Fruit fly (Drosophila melanogaster): ENCODE results near the gene Cyp4ac1.

Gene Cyp4ac1

DNA sequence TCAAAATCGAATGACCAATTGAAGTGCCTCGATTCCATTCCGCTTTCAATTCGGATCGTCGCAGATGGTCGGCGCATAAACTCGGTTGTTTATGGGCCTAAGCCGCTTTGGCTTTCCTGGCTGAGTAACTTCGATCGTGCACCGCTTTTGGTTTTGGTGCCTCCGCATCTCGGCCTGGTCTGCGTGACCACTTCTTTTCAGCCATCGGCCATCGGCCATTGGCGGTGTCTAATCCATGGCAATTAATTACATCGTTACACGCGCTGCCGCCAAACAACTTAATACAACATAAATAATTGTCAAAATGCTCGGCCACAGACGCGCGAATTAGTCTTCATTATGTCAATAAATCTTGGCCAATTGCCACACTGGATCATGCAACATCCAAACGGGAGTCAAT, 3.5 kb upstream of the Cyp4ac1 start:
- TF ChIP-seq dmrt93B (GFP tag; optimal IDR thresholded peaks at IDR 0.05) (no peak), N (GFP tag; optimal IDR thresholded peaks at IDR 0.05) (no peak), br (GFP tag; optimal IDR thresholded peaks at IDR 0.05) (no peak), Jra (GFP tag; optimal IDR thresholded peaks at IDR 0.05) (no peak), jim (GFP tag; optimal IDR thresholded peaks at IDR 0.05) (no peak), Myc (optimal IDR thresholded peaks at IDR 0.05) (no peak), sv (GFP tag; optimal IDR thresholded peaks at IDR 0.05) (no peak), foxo (GFP tag; optimal IDR thresholded peaks at IDR 0.05) (no peak), Sp1 (GFP tag; optimal IDR thresholded peaks at IDR 0.05) (no peak), CG32264 (GFP tag; optimal IDR thresholded peaks at IDR 0.05) (no peak), GATAd (GFP tag; optimal IDR thresholded peaks at IDR 0.05) (no peak), CG9705 (GFP tag; optimal IDR thresholded peaks at IDR 0.05) (no peak)

dm6 chr2L:5261223-5261984, 2.4 kb upstream of the Cyp4ac1 start:
- peak; percentile 86 for TF ChIP-seq psq (GFP tag; optimal IDR thresholded peaks at IDR 0.05)
- TF ChIP-seq Hr78 (GFP tag; optimal IDR thresholded peaks at IDR 0.05), result no peak
- peak; percentile 85 for TF ChIP-seq ey (GFP tag; optimal IDR thresholded peaks at IDR 0.05)
- peak; percentile 90 for TF ChIP-seq fru (GFP tag; optimal IDR thresholded peaks at IDR 0.05)
- peak; percentile 92 for TF ChIP-seq h (GFP tag; optimal IDR thresholded peaks at IDR 0.05)
- TF ChIP-seq rgr (GFP tag; optimal IDR thresholded peaks at IDR 0.05), result peak; percentile 90
- TF ChIP-seq Mio (GFP tag; optimal IDR thresholded peaks at IDR 0.05), result no peak
- no peak for TF ChIP-seq dl (GFP tag; optimal IDR thresholded peaks at IDR 0.05; ENCODE audit: insufficient read depth in 1 of 2, partially characterized antibody in 2 of 2)
- TF ChIP-seq Vsx2 (GFP tag; optimal IDR thresholded peaks at IDR 0.05; ENCODE audit: partially characterized antibody), result no peak
- no peak for TF ChIP-seq Myc (optimal IDR thresholded peaks at IDR 0.05)
- peak; percentile 83 for TF ChIP-seq CG32264 (GFP tag; optimal IDR thresholded peaks at IDR 0.05)
- no peak for TF ChIP-seq Dif (GFP tag; optimal IDR thresholded peaks at IDR 0.05; ENCODE audit: partially characterized antibody)
- TF ChIP-seq brk (GFP tag; optimal IDR thresholded peaks at IDR 0.05), result peak; percentile 84
- TF ChIP-seq woc (GFP tag; optimal IDR thresholded peaks at IDR 0.05), result peak; percentile 91
- TF ChIP-seq OdsH (GFP tag; optimal IDR thresholded peaks at IDR 0.05), result peak; percentile 85
- TF ChIP-seq Hr83 (GFP tag; optimal IDR thresholded peaks at IDR 0.05; ENCODE audit: poor library complexity, severe bottlenecking), result no peak
- TF ChIP-seq usp (GFP tag; optimal IDR thresholded peaks at IDR 0.05), result no peak
- peak; percentile 71 for TF ChIP-seq Jra (GFP tag; optimal IDR thresholded peaks at IDR 0.05)
- TF ChIP-seq CrebA (GFP tag; optimal IDR thresholded peaks at IDR 0.05; ENCODE audit: borderline replicate concordance), result no peak
- no peak for TF ChIP-seq lola (GFP tag; optimal IDR thresholded peaks at IDR 0.05)
- TF ChIP-seq pan (optimal IDR thresholded peaks at IDR 0.05), result no peak
- no peak for TF ChIP-seq Abd-B (GFP tag; optimal IDR thresholded peaks at IDR 0.05)
- TF ChIP-seq N (GFP tag; optimal IDR thresholded peaks at IDR 0.05), result no peak
- TF ChIP-seq br (GFP tag; optimal IDR thresholded peaks at IDR 0.05), result peak; percentile 92
- TF ChIP-seq sv (GFP tag; optimal IDR thresholded peaks at IDR 0.05), result no peak
- TF ChIP-seq sage (GFP tag; optimal IDR thresholded peaks at IDR 0.05), result peak; percentile 85
- TF ChIP-seq Hnf4 (GFP tag; optimal IDR thresholded peaks at IDR 0.05), result peak; percentile 84
- TF ChIP-seq jim (GFP tag; optimal IDR thresholded peaks at IDR 0.05), result no peak
- TF ChIP-seq foxo (GFP tag; optimal IDR thresholded peaks at IDR 0.05), result peak; percentile 38 to 91
- peak; percentile 66 for TF ChIP-seq Rel (GFP tag; optimal IDR thresholded peaks at IDR 0.05)
- peak; percentile 70 for TF ChIP-seq Rel (tag; optimal IDR thresholded peaks at IDR 0.05)
- TF ChIP-seq dsf (GFP tag; optimal IDR thresholded peaks at IDR 0.05; ENCODE audit: borderline replicate concordance), result peak; percentile 32
- no peak for TF ChIP-seq GATAd (GFP tag; optimal IDR thresholded peaks at IDR 0.05)
- TF ChIP-seq tai (GFP tag; optimal IDR thresholded peaks at IDR 0.05), result peak; percentile 63
- TF ChIP-seq Sp1 (GFP tag; optimal IDR thresholded peaks at IDR 0.05), result peak; percentile 86
- peak; percentile 84 for TF ChIP-seq CG9705 (GFP tag; optimal IDR thresholded peaks at IDR 0.05)
- TF ChIP-seq Dfd (GFP tag; optimal IDR thresholded peaks at IDR 0.05), result no peak
- peak; percentile 66 for TF ChIP-seq dmrt93B (GFP tag; optimal IDR thresholded peaks at IDR 0.05)
- peak; percentile 92 for TF ChIP-seq HLH106 (tag; optimal IDR thresholded peaks at IDR 0.05)
